Worm (Caenorhabditis elegans) whole organism, young adult: ENCODE data around the gene prk-2.

Experiments used
- aptf-2 ChIP-seq: fragments of 200-800 bp; sonication (Bioruptor generic); conservative IDR thresholded peaks from 2 replicates; pipeline ENCODE4 v1.3.6; 2022; ENCODE audit warnings: missing genetic modification reagents, missing genetic modification characterization, missing compliant biosample characterization
- ceh-91 ChIP-seq: fragments of 200-800 bp; sonication (Bioruptor generic); IDR thresholded peaks from 2 replicates; pipeline ENCODE4 v1.3.6; 2022; ENCODE audit warnings: missing genetic modification reagents, missing genetic modification characterization, missing compliant biosample characterization
- ets-4 ChIP-seq: fragments of 200-800 bp; sonication (Bioruptor generic); optimal IDR thresholded peaks from 2 replicates; lab custom pipeline; 2018; ENCODE audit warnings: mild to moderate bottlenecking, missing genetic modification characterization, missing compliant biosample characterization
- fkh-3 ChIP-seq: sonication (generic microtip); optimal IDR thresholded peaks from 2 replicates; lab custom pipeline; 2016; ENCODE audit warnings: mild to moderate bottlenecking, missing genetic modification characterization, missing compliant biosample characterization
- lin-26 ChIP-seq: fragments of 200-800 bp; sonication (Bioruptor generic); IDR thresholded peaks from 2 replicates; pipeline ENCODE4 v1.3.6; 2022; ENCODE audit warnings: missing genetic modification reagents, missing genetic modification characterization, missing compliant biosample characterization
- lin-54 ChIP-seq: fragments of 200-800 bp; sonication (Bioruptor generic); optimal IDR thresholded peaks from 2 replicates; lab custom pipeline; 2018; ENCODE audit warnings: mild to moderate bottlenecking, missing genetic modification characterization, missing compliant biosample characterization
- lsl-1 ChIP-seq: fragments of 200-800 bp; sonication (Bioruptor generic); optimal IDR thresholded peaks from 2 replicates; lab custom pipeline; 2018; ENCODE audit warnings: mild to moderate bottlenecking, missing genetic modification characterization, moderate library complexity, missing compliant biosample characterization
- ztf-28 ChIP-seq: fragments of 200-800 bp; sonication (Bioruptor generic); IDR thresholded peaks from 2 replicates; pipeline ENCODE4 v1.3.6; 2022; ENCODE audit warnings: missing genetic modification reagents, missing genetic modification characterization, missing compliant biosample characterization

ce11 chrIII:3345835-3346234 is 24.2 kb downstream of the prk-2 start:
- TF ChIP-seq lsl-1 (GFP tag; lab: Kevin White, UChicago) (no peak), aptf-2 (GFP tag; lab: Robert Waterston, UW) (no peak), lin-54 (GFP tag; lab: Kevin White, UChicago) (no peak), ztf-28 (GFP tag; lab: Robert Waterston, UW) (no peak), lin-26 (GFP tag; lab: Robert Waterston, UW) (no peak), ets-4 (GFP tag; lab: Kevin White, UChicago) (no peak), ceh-91 (GFP tag; lab: Robert Waterston, UW) (no peak), fkh-3 (tag; lab: Kevin White, UChicago) (no peak)
